Worm (Caenorhabditis elegans) whole organism, L2 larva: ENCODE results near the gene C07A9.13.

Source experiments
- C34F6.9 ChIP-seq: fragments of 150-350 bp; optimal IDR thresholded peaks from 2 replicates; lab custom pipeline; 2014; ENCODE audit warnings: missing biosample characterization, missing genetic modification characterization
- F13H6.1 ChIP-seq: sonication (generic microtip); optimal IDR thresholded peaks from 2 replicates; lab custom pipeline; 2016; ENCODE audit warnings: missing genetic modification characterization, missing compliant biosample characterization
- R02D3.7 ChIP-seq: fragments of 150-350 bp; optimal IDR thresholded peaks from 2 replicates; lab custom pipeline; 2014; ENCODE audit warnings: missing biosample characterization, missing genetic modification characterization
- alr-1 ChIP-seq: fragments of 150-350 bp; optimal IDR thresholded peaks from 2 replicates; lab custom pipeline; 2014; ENCODE audit warnings: missing biosample characterization, missing genetic modification characterization
- ama-1 ChIP-seq: fragments of 150-350 bp; optimal IDR thresholded peaks from 2 replicates; lab custom pipeline; 2018; ENCODE audit warnings: inconsistent platforms
- blmp-1 ChIP-seq: sonication (generic microtip); optimal IDR thresholded peaks from 2 replicates; lab custom pipeline; 2017; ENCODE audit warnings: missing genetic modification characterization, mild to moderate bottlenecking, missing compliant biosample characterization, antibody characterized with exemption, moderate library complexity; ENCODE audit not compliant: insufficient read depth
- ceh-16 ChIP-seq: fragments of 150-350 bp; optimal IDR thresholded peaks from 2 replicates; lab custom pipeline; 2014; ENCODE audit warnings: missing biosample characterization, missing genetic modification characterization
- crh-2 ChIP-seq: sonication (generic microtip); optimal IDR thresholded peaks from 2 replicates; lab custom pipeline; 2017; ENCODE audit warnings: missing biosample characterization, missing genetic modification characterization
- egl-27 ChIP-seq: sonication (generic microtip); optimal IDR thresholded peaks from 3 replicates; lab custom pipeline; 2017; ENCODE audit warnings: missing biosample characterization, missing genetic modification reagents, missing genetic modification characterization
- gmeb-1 ChIP-seq: fragments of 150-350 bp; optimal IDR thresholded peaks from 2 replicates; lab custom pipeline; 2014; ENCODE audit warnings: missing biosample characterization, missing genetic modification characterization
- mab-5 ChIP-seq: fragments of 150-350 bp; optimal IDR thresholded peaks from 2 replicates; lab custom pipeline; 2014; ENCODE audit warnings: missing biosample characterization, missing genetic modification characterization
- mdl-1 ChIP-seq, 2 experiments: fragments of 150-350 bp in 1 of 2; sonication (generic microtip) in 1 of 2; optimal IDR thresholded peaks; 2 replicates each; lab custom pipeline; 2017; ENCODE audit warnings: missing biosample characterization in 2 of 2, missing genetic modification characterization in 2 of 2
- nhr-10 ChIP-seq: sonication (generic microtip); optimal IDR thresholded peaks from 2 replicates; lab custom pipeline; 2017; ENCODE audit warnings: missing biosample characterization, missing genetic modification characterization
- nhr-11 ChIP-seq: fragments of 150-350 bp; optimal IDR thresholded peaks from 2 replicates; lab custom pipeline; 2014; ENCODE audit warnings: missing biosample characterization, missing genetic modification characterization
- nhr-12 ChIP-seq: fragments of 150-350 bp; optimal IDR thresholded peaks from 2 replicates; lab custom pipeline; 2014; ENCODE audit warnings: missing biosample characterization, missing genetic modification characterization
- nhr-129 ChIP-seq: fragments of 150-350 bp; optimal IDR thresholded peaks from 2 replicates; lab custom pipeline; 2014; ENCODE audit warnings: missing biosample characterization, missing genetic modification characterization
- nhr-21 ChIP-seq: fragments of 150-350 bp; optimal IDR thresholded peaks from 2 replicates; lab custom pipeline; 2014; ENCODE audit warnings: missing biosample characterization, missing genetic modification characterization
- nhr-23 ChIP-seq: fragments of 150-350 bp; optimal IDR thresholded peaks from 2 replicates; lab custom pipeline; 2014; ENCODE audit warnings: missing biosample characterization, missing genetic modification reagents, missing genetic modification characterization
- nhr-237 ChIP-seq: fragments of 150-350 bp; optimal IDR thresholded peaks from 2 replicates; lab custom pipeline; 2014; ENCODE audit warnings: missing biosample characterization, missing genetic modification characterization
- nhr-6 ChIP-seq: fragments of 150-350 bp; optimal IDR thresholded peaks from 2 replicates; lab custom pipeline; 2014; ENCODE audit warnings: missing biosample characterization, missing genetic modification characterization
- nhr-77 ChIP-seq: fragments of 150-350 bp; optimal IDR thresholded peaks from 2 replicates; lab custom pipeline; 2014; ENCODE audit warnings: missing biosample characterization, missing genetic modification characterization
- peb-1 ChIP-seq: fragments of 150-350 bp; optimal IDR thresholded peaks from 2 replicates; lab custom pipeline; 2014; ENCODE audit warnings: missing biosample characterization, missing genetic modification characterization
- sma-3 ChIP-seq: sonication (generic microtip); optimal IDR thresholded peaks from 2 replicates; lab custom pipeline; 2016; ENCODE audit warnings: missing genetic modification reagents, missing genetic modification characterization, missing compliant biosample characterization
- sma-9 ChIP-seq, 2 experiments: fragments of 150-350 bp in 1 of 2; sonication (generic microtip) in 1 of 2; optimal IDR thresholded peaks; 2 replicates each; lab custom pipeline; 2014 to 2016; ENCODE audit warnings: missing genetic modification characterization in 2 of 2, mild to moderate bottlenecking in 1 of 2, missing biosample characterization in 1 of 2, missing compliant biosample characterization in 1 of 2, missing genetic modification reagents in 1 of 2, moderate library complexity in 1 of 2
- snpc-4 ChIP-seq: fragments of 150-350 bp; optimal IDR thresholded peaks from 2 replicates; lab custom pipeline; 2014; ENCODE audit warnings: missing biosample characterization, missing genetic modification characterization
- unc-39 ChIP-seq: fragments of 150-350 bp; optimal IDR thresholded peaks from 2 replicates; lab custom pipeline; 2014; ENCODE audit warnings: missing biosample characterization, missing genetic modification characterization
- unc-55 ChIP-seq: fragments of 150-350 bp; sonication (generic microtip); optimal IDR thresholded peaks from 3 replicates; lab custom pipeline; 2014; ENCODE audit warnings: missing biosample characterization, missing genetic modification reagents, missing genetic modification characterization
- ztf-1 ChIP-seq: fragments of 200-800 bp; sonication (Bioruptor generic); conservative IDR thresholded peaks from 2 replicates; pipeline ENCODE4 v1.3.6; 2022; ENCODE audit warnings: missing genetic modification characterization, missing compliant biosample characterization

Gene C07A9.13

DNA sequence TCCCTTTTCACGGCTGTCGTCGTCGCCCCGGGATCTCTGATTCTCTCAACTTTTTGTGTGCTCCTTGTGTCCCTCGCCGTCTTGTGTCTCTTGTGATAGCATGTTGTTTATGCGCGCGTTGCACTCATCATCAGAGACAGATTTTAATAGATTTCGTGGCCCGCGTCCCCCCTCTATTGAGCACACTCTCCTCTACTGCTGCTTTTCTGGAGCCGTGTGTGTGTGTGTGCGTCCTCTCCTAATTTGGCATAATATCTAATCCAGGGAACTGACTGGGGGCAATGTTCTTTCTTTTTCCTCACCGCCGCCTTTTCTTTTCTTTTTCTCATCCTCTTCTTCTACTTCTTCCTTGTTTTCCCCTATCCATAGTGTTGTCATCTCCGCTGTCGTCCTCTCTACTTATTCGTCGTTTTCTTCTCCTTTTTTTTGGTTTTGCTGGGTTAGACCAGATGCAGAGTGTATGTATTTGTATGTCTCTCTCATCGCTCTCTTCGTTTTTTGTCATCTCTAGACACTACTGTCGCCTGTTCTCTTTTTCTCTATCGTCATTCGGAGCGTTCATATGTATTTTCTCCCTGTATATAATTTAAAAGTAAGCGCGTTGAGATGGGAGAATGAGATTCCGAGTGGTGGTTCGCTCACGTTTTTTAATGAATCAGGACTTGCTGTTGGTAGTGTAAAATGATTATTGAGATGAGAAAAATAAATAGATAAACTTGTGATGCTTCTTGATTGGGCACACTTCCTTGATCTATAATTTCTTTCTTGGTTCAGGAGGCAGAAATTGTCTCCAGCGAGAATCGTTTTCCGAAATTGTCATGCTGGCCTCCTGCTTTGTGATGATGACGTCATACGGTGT is 22.9 kb upstream of the C07A9.13 start (continued):
- TF ChIP-seq alr-1 (tag; lab: Kevin White, UChicago), result no peak
- TF ChIP-seq crh-2 (tag; lab: Kevin White, UChicago), result peak; percentile 47

DNA sequence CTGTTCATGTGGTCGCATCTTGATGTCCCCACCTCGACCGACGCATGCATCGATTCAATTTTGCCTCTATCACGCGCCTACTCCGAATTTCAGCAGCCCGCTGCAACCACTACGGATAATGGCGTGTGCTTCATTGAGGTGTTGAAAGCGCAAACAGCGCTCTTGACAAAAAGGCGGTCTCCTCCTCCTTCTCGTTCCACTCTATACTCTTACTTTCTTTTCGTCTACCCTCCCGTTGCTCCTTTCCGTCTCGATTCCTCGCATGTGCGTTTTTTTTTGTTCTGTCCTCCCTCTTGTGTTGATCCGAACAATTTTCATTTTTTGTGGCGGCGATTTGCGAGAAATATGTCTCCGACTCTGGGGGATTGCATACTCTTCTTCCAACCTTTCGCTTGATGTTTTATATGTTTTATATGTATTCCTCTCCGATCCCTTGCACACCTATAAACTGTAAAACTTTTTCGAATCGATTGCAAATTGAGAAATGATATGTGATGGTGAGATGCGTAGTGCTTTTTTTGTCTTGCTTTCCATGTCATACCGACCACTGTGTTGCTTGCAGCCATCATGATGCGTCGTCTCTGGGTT is 21.7 kb upstream of the C07A9.13 start:
- TF ChIP-seq nhr-23, result no peak
- TF ChIP-seq unc-39, result no peak
- TF ChIP-seq mdl-1 (tag; optimal IDR thresholded peaks at IDR 0.05; lab: Kevin White, UChicago), result no peak
- TF ChIP-seq snpc-4, result no peak
- no peak for TF ChIP-seq R02D3.7
- peak; percentile 30 for TF ChIP-seq nhr-129
- TF ChIP-seq sma-9 (GFP tag; optimal IDR thresholded peaks at IDR 0.05; lab: Kevin White, UChicago), result peak; percentile 11
- TF ChIP-seq sma-9 (tag; optimal IDR thresholded peaks at IDR 0.05; lab: Kevin White, UChicago), result no peak
- TF ChIP-seq peb-1 (tag; lab: Kevin White, UChicago), result no peak
- TF ChIP-seq unc-55 (GFP tag; lab: Kevin White, UChicago), result peak; percentile 14
- TF ChIP-seq F13H6.1 (tag; lab: Kevin White, UChicago), result peak; percentile 36
- TF ChIP-seq nhr-6 (tag; lab: Kevin White, UChicago), result peak; percentile 5
- TF ChIP-seq, all 48 proteins: peak for 5

ce11 chrIII:9701798-9702197 is 20.7 kb upstream of the C07A9.13 start:
- TF ChIP-seq nhr-6 (tag; lab: Kevin White, UChicago) (no peak), blmp-1 (tag; lab: Kevin White, UChicago) (no peak), snpc-4 (no peak), nhr-237 (no peak), mab-5 (no peak), unc-55 (GFP tag; lab: Kevin White, UChicago) (no peak), egl-27 (tag; lab: Kevin White, UChicago) (no peak), gmeb-1 (tag; lab: Kevin White, UChicago) (no peak), C34F6.9 (no peak), nhr-11 (tag; lab: Kevin White, UChicago) (no peak), nhr-129 (no peak), nhr-10 (tag; lab: Kevin White, UChicago) (no peak), ztf-1 (GFP tag; lab: Robert Waterston, UW) (no peak), ama-1 (lab: Kevin White, UChicago) (no peak), nhr-21 (no peak), alr-1 (tag; lab: Kevin White, UChicago) (no peak), nhr-77 (tag; lab: Kevin White, UChicago) (no peak), sma-3 (no peak)

- peak; percentile 41 for TF ChIP-seq nhr-21
- TF ChIP-seq sma-9 (GFP tag; optimal IDR thresholded peaks at IDR 0.05; lab: Kevin White, UChicago), result peak; percentile 1
- TF ChIP-seq sma-9 (tag; optimal IDR thresholded peaks at IDR 0.05; lab: Kevin White, UChicago), result no peak
- TF ChIP-seq nhr-12, result no peak
- TF ChIP-seq R02D3.7, result no peak
- no peak for TF ChIP-seq mdl-1 (tag; optimal IDR thresholded peaks at IDR 0.05; lab: Kevin White, UChicago)
- TF ChIP-seq nhr-129, result peak; percentile 19
- no peak for TF ChIP-seq ceh-16 (tag; lab: Kevin White, UChicago)
These were observed 19.1 kb upstream of the C07A9.13 start for ce11 chrIII:9700114-9700690.

DNA sequence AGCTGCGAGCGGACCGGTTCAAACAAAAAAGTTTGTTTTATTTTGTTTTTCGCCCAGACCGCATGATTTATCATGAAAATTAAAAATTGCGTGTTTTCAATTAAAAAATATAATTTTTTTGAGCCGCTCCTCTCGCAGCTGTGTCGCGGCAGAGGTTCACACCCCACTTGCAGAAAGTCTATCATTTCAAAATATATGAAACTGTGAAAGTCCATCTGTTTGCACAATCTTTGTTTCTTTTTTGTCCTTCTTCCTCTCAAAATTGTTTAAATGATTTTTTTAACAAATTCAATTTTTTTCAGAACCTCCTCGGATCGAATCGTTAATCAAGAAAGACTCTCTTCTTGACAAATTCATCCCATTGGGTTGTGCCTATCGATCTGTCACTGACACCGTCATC is 18.5 kb upstream of the C07A9.13 start, which contains the start of gene tlk-1:
tlk-1 (plus strand) TSS at position 301 of the 400 bp plus-strand sequence.
- TF ChIP-seq ceh-16 (tag; lab: Kevin White, UChicago) (no peak), egl-27 (tag; lab: Kevin White, UChicago) (no peak), gmeb-1 (tag; lab: Kevin White, UChicago) (no peak), unc-39 (no peak)
